Fruit fly (Drosophila melanogaster) whole organism, embryonic: ENCODE measurements around the gene UQCR-14L.

Experiments
- Asciz ChIP-seq: fragments of 200-800 bp; sonication (Bioruptor generic); optimal IDR thresholded peaks from 2 replicates; lab custom pipeline; 2017; ENCODE audit warnings: missing biosample characterization, mild to moderate bottlenecking, missing genetic modification characterization, missing genetic modification reagents
- CG10147 ChIP-seq: fragments of 200-800 bp; sonication (Bioruptor generic); optimal IDR thresholded peaks from 2 replicates; lab custom pipeline; 2019; ENCODE audit warnings: missing biosample characterization, mild to moderate bottlenecking, missing genetic modification characterization, moderate library complexity
- CG10267 ChIP-seq: fragments of 200-800 bp; sonication (Bioruptor generic); optimal IDR thresholded peaks from 2 replicates; lab custom pipeline; 2018; ENCODE audit warnings: missing biosample characterization, mild to moderate bottlenecking, missing genetic modification characterization, moderate library complexity
- CG11398 ChIP-seq: fragments of 200-800 bp; sonication (Bioruptor generic); optimal IDR thresholded peaks from 2 replicates; lab custom pipeline; 2016; ENCODE audit warnings: missing biosample characterization, missing genetic modification characterization
- CG14965 ChIP-seq: fragments of 200-800 bp; sonication (Bioruptor generic); optimal IDR thresholded peaks from 2 replicates; lab custom pipeline; 2016; ENCODE audit warnings: missing biosample characterization, missing genetic modification characterization, borderline replicate concordance
- CG15269 ChIP-seq: fragments of 200-800 bp; sonication (Bioruptor generic); optimal IDR thresholded peaks from 2 replicates; lab custom pipeline; 2018; ENCODE audit warnings: missing biosample characterization, mild to moderate bottlenecking, missing genetic modification characterization, moderate library complexity
- CG17802 ChIP-seq: fragments of 200-800 bp; sonication (Bioruptor generic); optimal IDR thresholded peaks from 2 replicates; lab custom pipeline; 2018; ENCODE audit warnings: missing biosample characterization, mild to moderate bottlenecking, missing genetic modification characterization, moderate library complexity
- CG1792 ChIP-seq: fragments of 200-800 bp; sonication (Bioruptor generic); optimal IDR thresholded peaks from 2 replicates; lab custom pipeline; 2016; ENCODE audit warnings: missing biosample characterization, missing genetic modification characterization
- CG18011 ChIP-seq: fragments of 200-800 bp; sonication (Bioruptor generic); optimal IDR thresholded peaks from 2 replicates; lab custom pipeline; 2017; ENCODE audit warnings: missing biosample characterization, missing genetic modification characterization, mild to moderate bottlenecking, moderate library complexity, missing genotype
- CG18764 ChIP-seq: fragments of 200-800 bp; sonication (Bioruptor generic); optimal IDR thresholded peaks from 3 replicates; lab custom pipeline; 2016; ENCODE audit warnings: missing biosample characterization, missing genetic modification characterization
- CG2116 ChIP-seq: fragments of 200-800 bp; sonication (Bioruptor generic); optimal IDR thresholded peaks from 3 replicates; lab custom pipeline; 2018; ENCODE audit warnings: missing biosample characterization, mild to moderate bottlenecking, missing genetic modification characterization
- CG2199 ChIP-seq: fragments of 200-800 bp; sonication (Bioruptor generic); IDR thresholded peaks from 3 replicates; pipeline ENCODE4 v1.3.6; 2022; ENCODE audit warnings: missing biosample characterization, missing genetic modification characterization
- CG31365 ChIP-seq: fragments of 200-800 bp; sonication (Bioruptor generic); optimal IDR thresholded peaks from 2 replicates; lab custom pipeline; 2018; ENCODE audit warnings: missing biosample characterization, mild to moderate bottlenecking, missing genetic modification characterization
- CG42726 ChIP-seq: fragments of 200-800 bp; sonication (Bioruptor generic); IDR thresholded peaks from 2 replicates; pipeline ENCODE4 v1.3.6; 2022; ENCODE audit warnings: missing biosample characterization, missing genetic modification characterization; ENCODE audit not compliant: partially characterized antibody
- CG4404 ChIP-seq: fragments of 200-800 bp; sonication (Bioruptor generic); IDR thresholded peaks from 2 replicates; pipeline ENCODE4 v1.3.6; 2022; ENCODE audit warnings: missing biosample characterization, missing genetic modification characterization
- CG7928 ChIP-seq: fragments of 200-800 bp; sonication (Bioruptor generic); optimal IDR thresholded peaks from 2 replicates; lab custom pipeline; 2017; ENCODE audit warnings: missing biosample characterization, mild to moderate bottlenecking, missing genetic modification characterization
- CkIIα-i1 ChIP-seq: fragments of 200-800 bp; sonication (Bioruptor generic); IDR thresholded peaks from 2 replicates; pipeline ENCODE4 v1.3.6; 2022; ENCODE audit warnings: missing biosample characterization, missing genetic modification characterization
- CoRest ChIP-seq: fragments of 200-800 bp; sonication (Bioruptor generic); optimal IDR thresholded peaks from 3 replicates; lab custom pipeline; 2018; ENCODE audit warnings: missing biosample characterization, mild to moderate bottlenecking, missing genetic modification characterization, moderate library complexity
- CrebB ChIP-seq: fragments of 200-800 bp; sonication (Bioruptor generic); optimal IDR thresholded peaks from 3 replicates; lab custom pipeline; 2018; ENCODE audit warnings: missing biosample characterization, mild to moderate bottlenecking, missing genetic modification characterization
- E2f1 ChIP-seq: fragments of 200-800 bp; sonication (Bioruptor generic); IDR thresholded peaks from 2 replicates; pipeline ENCODE4 v1.3.6; 2022; ENCODE audit warnings: missing biosample characterization, missing genetic modification characterization
- Lhr ChIP-seq: fragments of 200-800 bp; sonication (Bioruptor generic); optimal IDR thresholded peaks from 3 replicates; lab custom pipeline; 2017; ENCODE audit warnings: mild to moderate bottlenecking, missing biosample characterization, missing genetic modification reagents, missing genetic modification characterization
- MESR4 ChIP-seq: fragments of 200-800 bp; sonication (Bioruptor generic); optimal IDR thresholded peaks from 2 replicates; lab custom pipeline; 2018; ENCODE audit warnings: missing biosample characterization, mild to moderate bottlenecking, missing genetic modification characterization, moderate library complexity
- NFAT ChIP-seq: fragments of 200-800 bp; sonication (Bioruptor generic); IDR thresholded peaks from 2 replicates; pipeline ENCODE4 v1.3.6; 2022; ENCODE audit warnings: missing biosample characterization, missing genetic modification characterization
- Rx ChIP-seq: fragments of 200-800 bp; sonication (Bioruptor generic); IDR thresholded peaks from 2 replicates; pipeline ENCODE4 v1.3.6; 2022; ENCODE audit warnings: missing biosample characterization, missing genetic modification characterization
- Sox102F ChIP-seq: fragments of 200-800 bp; sonication (Bioruptor generic); optimal IDR thresholded peaks from 2 replicates; lab custom pipeline; 2018; ENCODE audit warnings: missing biosample characterization, mild to moderate bottlenecking, missing genetic modification characterization, moderate library complexity
- Xrp1 ChIP-seq: fragments of 200-800 bp; sonication (Bioruptor generic); IDR thresholded peaks from 2 replicates; pipeline ENCODE4 v1.3.6; 2022; ENCODE audit warnings: missing biosample characterization, missing genetic modification characterization
- ap ChIP-seq: fragments of 200-800 bp; sonication (Bioruptor generic); IDR thresholded peaks from 2 replicates; pipeline ENCODE4 v1.3.6; 2022; ENCODE audit warnings: missing biosample characterization, missing genetic modification characterization
- az2 ChIP-seq: fragments of 200-800 bp; sonication (Bioruptor generic); optimal IDR thresholded peaks from 3 replicates; lab custom pipeline; 2016; ENCODE audit warnings: missing biosample characterization, missing genetic modification characterization
- bigmax ChIP-seq: fragments of 200-800 bp; sonication (Bioruptor generic); optimal IDR thresholded peaks from 2 replicates; lab custom pipeline; 2018; ENCODE audit warnings: missing biosample characterization, mild to moderate bottlenecking, missing genetic modification characterization
- cwo ChIP-seq: fragments of 200-800 bp; sonication (Bioruptor generic); optimal IDR thresholded peaks from 3 replicates; lab custom pipeline; 2017; ENCODE audit warnings: missing biosample characterization, missing genetic modification characterization, mild to moderate bottlenecking, moderate library complexity, missing genetic modification reagents
- dan ChIP-seq: fragments of 200-800 bp; sonication (Bioruptor generic); IDR thresholded peaks from 2 replicates; pipeline ENCODE4 v1.3.6; 2022; ENCODE audit warnings: missing biosample characterization, missing genetic modification characterization
- dimm ChIP-seq: fragments of 200-800 bp; sonication (Bioruptor generic); IDR thresholded peaks from 2 replicates; pipeline ENCODE4 v1.3.6; 2022; ENCODE audit warnings: missing biosample characterization, missing genetic modification characterization
- dpn ChIP-seq, 2 experiments: fragments of 200-800 bp; sonication (Bioruptor generic); optimal IDR thresholded peaks; 3 replicates each; lab custom pipeline; 2016; ENCODE audit warnings: missing biosample characterization in 2 of 2, missing genetic modification characterization in 2 of 2
- ems ChIP-seq: fragments of 200-800 bp; sonication (Bioruptor generic); optimal IDR thresholded peaks from 3 replicates; lab custom pipeline; 2016; ENCODE audit warnings: missing biosample characterization, missing genetic modification characterization
- en ChIP-seq: fragments of 200-800 bp; sonication (Bioruptor generic); optimal IDR thresholded peaks from 2 replicates; lab custom pipeline; 2016; ENCODE audit warnings: missing biosample characterization, missing genetic modification characterization
- esg ChIP-seq: fragments of 200-800 bp; sonication (Bioruptor generic); conservative IDR thresholded peaks from 2 replicates; pipeline ENCODE4 v1.3.6; 2022; ENCODE audit warnings: missing biosample characterization, missing genetic modification characterization
- gce ChIP-seq: fragments of 200-800 bp; sonication (Bioruptor generic); IDR thresholded peaks from 3 replicates; pipeline ENCODE4 v1.3.6; 2022; ENCODE audit warnings: missing biosample characterization, missing genetic modification characterization
- hbn ChIP-seq: fragments of 200-800 bp; sonication (Bioruptor generic); IDR thresholded peaks from 2 replicates; pipeline ENCODE4 v1.3.6; 2022; ENCODE audit warnings: missing biosample characterization, missing genetic modification characterization; ENCODE audit not compliant: partially characterized antibody
- jumu ChIP-seq: fragments of 200-800 bp; sonication (Bioruptor generic); optimal IDR thresholded peaks from 3 replicates; lab custom pipeline; 2016; ENCODE audit warnings: missing biosample characterization, missing genetic modification characterization
- oc ChIP-seq: fragments of 200-800 bp; sonication (Bioruptor generic); optimal IDR thresholded peaks from 2 replicates; lab custom pipeline; 2018; ENCODE audit warnings: missing biosample characterization, mild to moderate bottlenecking, missing genetic modification characterization, moderate library complexity
- phol ChIP-seq: fragments of 200-800 bp; sonication (Bioruptor generic); optimal IDR thresholded peaks from 3 replicates; lab custom pipeline; 2018; ENCODE audit warnings: missing biosample characterization, mild to moderate bottlenecking, missing genetic modification characterization, moderate library complexity
- pnt ChIP-seq: fragments of 200-800 bp; sonication (Bioruptor generic); optimal IDR thresholded peaks from 3 replicates; lab custom pipeline; 2016; ENCODE audit warnings: missing biosample characterization, missing genetic modification characterization
- run ChIP-seq: fragments of 200-800 bp; sonication (Bioruptor generic); optimal IDR thresholded peaks from 3 replicates; lab custom pipeline; 2018; ENCODE audit warnings: missing biosample characterization, mild to moderate bottlenecking, missing genetic modification characterization
- salm ChIP-seq: fragments of 200-800 bp; sonication (Bioruptor generic); optimal IDR thresholded peaks from 2 replicates; lab custom pipeline; 2018; ENCODE audit warnings: missing biosample characterization, mild to moderate bottlenecking, missing genetic modification characterization
- scrt ChIP-seq: fragments of 200-800 bp; sonication (Bioruptor generic); optimal IDR thresholded peaks from 2 replicates; lab custom pipeline; 2018; ENCODE audit warnings: missing biosample characterization, mild to moderate bottlenecking, missing genetic modification characterization, moderate library complexity
- sim ChIP-seq: fragments of 200-800 bp; sonication (Bioruptor generic); IDR thresholded peaks from 2 replicates; pipeline ENCODE4 v1.3.6; 2022; ENCODE audit warnings: missing biosample characterization, missing genetic modification characterization
- sna ChIP-seq: fragments of 200-800 bp; sonication (Bioruptor generic); IDR thresholded peaks from 2 replicates; pipeline ENCODE4 v1.3.6; 2022; ENCODE audit warnings: missing biosample characterization, missing genetic modification characterization; ENCODE audit not compliant: partially characterized antibody
- tgo ChIP-seq: fragments of 200-800 bp; sonication (Bioruptor generic); IDR thresholded peaks from 3 replicates; pipeline ENCODE4 v1.3.6; 2022; ENCODE audit warnings: missing biosample characterization, missing genetic modification characterization
- tin ChIP-seq: fragments of 200-800 bp; sonication (Bioruptor generic); optimal IDR thresholded peaks from 3 replicates; lab custom pipeline; 2016; ENCODE audit warnings: missing biosample characterization, missing genetic modification characterization
- trem ChIP-seq: fragments of 200-800 bp; optimal IDR thresholded peaks from 3 replicates; lab custom pipeline; 2019; ENCODE audit warnings: missing biosample characterization, mild to moderate bottlenecking, missing genetic modification characterization, moderate library complexity
- ttk ChIP-seq: fragments of 200-800 bp; sonication (Bioruptor generic); IDR thresholded peaks from 2 replicates; pipeline ENCODE4 v2.1.2; 2022; ENCODE audit warnings: missing biosample characterization, missing genetic modification characterization
- zen2 ChIP-seq: fragments of 200-800 bp; sonication (Bioruptor generic); IDR thresholded peaks from 3 replicates; pipeline ENCODE4 v1.3.6; 2022; ENCODE audit warnings: missing biosample characterization, missing genetic modification characterization; ENCODE audit not compliant: partially characterized antibody

The UQCR-14L gene

DNA sequence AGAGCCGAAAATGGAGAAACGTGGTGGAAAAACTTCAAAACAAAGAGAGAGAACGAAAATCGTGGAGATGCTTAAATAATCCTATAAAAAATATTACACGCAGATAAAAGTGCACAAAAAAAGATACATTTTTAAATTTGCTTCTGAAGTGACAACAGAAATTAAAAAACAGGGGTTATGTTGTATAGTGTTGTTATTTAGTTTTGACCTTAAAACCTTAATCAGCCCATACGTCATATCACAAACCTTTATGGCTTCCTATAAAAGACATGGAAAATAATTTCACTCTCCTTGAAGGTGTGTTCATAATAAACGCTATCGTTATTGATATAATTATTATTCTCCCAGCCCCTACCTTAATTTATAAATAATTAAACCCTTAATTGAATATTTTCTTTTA is 33.3 kb downstream of the UQCR-14L start (continued):
- no peak for TF ChIP-seq CG1792 (GFP tag; lab: Kevin White, UChicago)
- TF ChIP-seq CG31365 (tag; lab: Kevin White, UChicago): no peak
- TF ChIP-seq salm: no peak
- peak; percentile 8 for TF ChIP-seq CG7928 (GFP tag; lab: Kevin White, UChicago)
- no peak for TF ChIP-seq bigmax
- TF ChIP-seq CG18011 (GFP tag; lab: Kevin White, UChicago): no peak
- TF ChIP-seq CG10267 (tag; lab: Kevin White, UChicago): no peak
- no peak for TF ChIP-seq en (GFP tag; lab: Kevin White, UChicago)
- TF ChIP-seq hbn: no peak
- no peak for TF ChIP-seq trem (tag; lab: Kevin White, UChicago)
- TF ChIP-seq oc (tag; lab: Kevin White, UChicago): no peak
- TF ChIP-seq sna: no peak
- peak; percentile 5 to 36 for TF ChIP-seq dpn (GFP tag; optimal IDR thresholded peaks at IDR 0.05; lab: Kevin White, UChicago)
- TF ChIP-seq MESR4 (GFP tag; lab: Kevin White, UChicago): no peak
- no peak for TF ChIP-seq jumu (GFP tag; lab: Kevin White, UChicago)
- TF ChIP-seq CG10147: no peak
- no peak for TF ChIP-seq CG14965
- no peak for TF ChIP-seq CG18764 (GFP tag; lab: Kevin White, UChicago)
- TF ChIP-seq NFAT (GFP tag; lab: Robert Waterston, UW): no peak
- no peak for TF ChIP-seq CG17802 (tag; lab: Kevin White, UChicago)
- TF ChIP-seq CG4404 (GFP tag; lab: Robert Waterston, UW): no peak
- TF ChIP-seq scrt: no peak
- TF ChIP-seq gce: no peak
- TF ChIP-seq Rx (GFP tag; lab: Robert Waterston, UW): no peak
- peak; percentile 19 for TF ChIP-seq CG2116 (GFP tag; lab: Kevin White, UChicago)
- no peak for TF ChIP-seq CkIIα-i1 (GFP tag; lab: Robert Waterston, UW)
- TF ChIP-seq ems: no peak
- no peak for TF ChIP-seq ttk (GFP tag; lab: Robert Waterston, UW)
- TF ChIP-seq Lhr (GFP tag; lab: Kevin White, UChicago): no peak
- no peak for TF ChIP-seq CG42726 (GFP tag; lab: Robert Waterston, UW)
- TF ChIP-seq ap: no peak
- no peak for TF ChIP-seq run (tag; lab: Kevin White, UChicago)
- TF ChIP-seq pnt (GFP tag; lab: Kevin White, UChicago): no peak
- no peak for TF ChIP-seq zen2 (GFP tag; lab: Robert Waterston, UW)
- TF ChIP-seq CrebB (tag; lab: Kevin White, UChicago): no peak
- TF ChIP-seq tgo: no peak
- peak; percentile 55 for TF ChIP-seq CoRest (tag; lab: Kevin White, UChicago)
- peak; percentile 57 for TF ChIP-seq CG15269 (tag; lab: Kevin White, UChicago)
- TF ChIP-seq Sox102F (GFP tag; lab: Kevin White, UChicago): peak; percentile 64
- TF ChIP-seq dan: no peak
- TF ChIP-seq Asciz: peak; percentile 53
- TF ChIP-seq sim (GFP tag; lab: Robert Waterston, UW): no peak
- peak; percentile 34 for TF ChIP-seq tin
- peak; percentile 45 for TF ChIP-seq phol (tag; lab: Kevin White, UChicago)
- TF ChIP-seq az2 (GFP tag; lab: Kevin White, UChicago): peak; percentile 43
- TF ChIP-seq CG2199 (GFP tag; lab: Robert Waterston, UW): no peak
- TF ChIP-seq cwo (GFP tag; lab: Kevin White, UChicago): no peak
- TF ChIP-seq Xrp1: no peak
- TF ChIP-seq esg (GFP tag; lab: Robert Waterston, UW): no peak
- no peak for TF ChIP-seq E2f1 (GFP tag; lab: Robert Waterston, UW)
- no peak for TF ChIP-seq dimm (GFP tag; lab: Robert Waterston, UW)
- TF ChIP-seq CG11398 (GFP tag; lab: Kevin White, UChicago): no peak
